Worm (Caenorhabditis elegans) whole organism, L4/young adult: ENCODE measurements around the gene E02C12.8.

Experiments used
- W03F9.2 ChIP-seq: fragments of 150-350 bp; optimal IDR thresholded peaks from 2 replicates; lab custom pipeline; 2014; ENCODE audit warnings: missing biosample characterization, missing genetic modification characterization
- dao-5 ChIP-seq: sonication (generic microtip); optimal IDR thresholded peaks from 2 replicates; lab custom pipeline; 2016; ENCODE audit warnings: missing genotype, missing genetic modification characterization, moderate library complexity, missing compliant biosample characterization
- him-1 ChIP-seq: sonication (generic microtip); optimal IDR thresholded peaks from 2 replicates; lab custom pipeline; 2016; ENCODE audit warnings: missing genotype, missing genetic modification reagents, missing genetic modification characterization, missing compliant biosample characterization

- TF ChIP-seq dao-5 (tag; lab: Kevin White, UChicago) (no peak), him-1 (tag; lab: Kevin White, UChicago) (no peak), W03F9.2 (no peak)
Measured at ce11 chrV:9324167-9324566, 49.2 kb downstream of the E02C12.8 start.
